Worm (Caenorhabditis elegans) whole organism, L2 larva: ENCODE measurements around the gene clec-203.

Source experiments
- C34F6.9 ChIP-seq: fragments of 150-350 bp; optimal IDR thresholded peaks from 2 replicates; lab custom pipeline; 2014; ENCODE audit warnings: missing biosample characterization, missing genetic modification characterization
- Y55F3AM.14 ChIP-seq: fragments of 200-800 bp; sonication (Bioruptor generic); optimal IDR thresholded peaks from 2 replicates; lab custom pipeline; 2018; ENCODE audit warnings: mild to moderate bottlenecking, missing genetic modification characterization, missing compliant biosample characterization
- ama-1 ChIP-seq: fragments of 150-350 bp; optimal IDR thresholded peaks from 2 replicates; lab custom pipeline; 2018; ENCODE audit warnings: inconsistent platforms
- blmp-1 ChIP-seq: sonication (generic microtip); optimal IDR thresholded peaks from 2 replicates; lab custom pipeline; 2017; ENCODE audit warnings: missing genetic modification characterization, mild to moderate bottlenecking, missing compliant biosample characterization, antibody characterized with exemption, moderate library complexity; ENCODE audit not compliant: insufficient read depth
- ceh-82 ChIP-seq: fragments of 150-350 bp; optimal IDR thresholded peaks from 2 replicates; lab custom pipeline; 2014; ENCODE audit warnings: missing biosample characterization, missing genetic modification characterization
- crh-2 ChIP-seq: sonication (generic microtip); optimal IDR thresholded peaks from 2 replicates; lab custom pipeline; 2017; ENCODE audit warnings: missing biosample characterization, missing genetic modification characterization
- egl-27 ChIP-seq: sonication (generic microtip); optimal IDR thresholded peaks from 3 replicates; lab custom pipeline; 2017; ENCODE audit warnings: missing biosample characterization, missing genetic modification reagents, missing genetic modification characterization
- elt-1 ChIP-seq: fragments of 150-350 bp; optimal IDR thresholded peaks from 2 replicates; lab custom pipeline; 2014; ENCODE audit warnings: missing biosample characterization, missing genetic modification characterization
- elt-3 ChIP-seq: sonication (generic microtip); optimal IDR thresholded peaks from 2 replicates; lab custom pipeline; 2017; ENCODE audit warnings: missing biosample characterization, missing genetic modification characterization
- fos-1 ChIP-seq: fragments of 150-350 bp; optimal IDR thresholded peaks from 2 replicates; lab custom pipeline; 2014; ENCODE audit warnings: missing biosample characterization, missing genetic modification characterization
- gmeb-1 ChIP-seq: fragments of 150-350 bp; optimal IDR thresholded peaks from 2 replicates; lab custom pipeline; 2014; ENCODE audit warnings: missing biosample characterization, missing genetic modification characterization
- lin-11 ChIP-seq: fragments of 150-350 bp; sonication (generic microtip); optimal IDR thresholded peaks from 2 replicates; lab custom pipeline; 2014; ENCODE audit warnings: missing biosample characterization, missing genetic modification characterization, inconsistent platforms, mixed read lengths
- lin-13 ChIP-seq: fragments of 150-350 bp; optimal IDR thresholded peaks from 2 replicates; lab custom pipeline; 2014; ENCODE audit warnings: missing biosample characterization, missing genetic modification reagents, missing genetic modification characterization
- lin-39 ChIP-seq: fragments of 150-350 bp; optimal IDR thresholded peaks from 2 replicates; lab custom pipeline; 2014; ENCODE audit warnings: missing biosample characterization, missing genetic modification reagents, missing genetic modification characterization
- mab-5 ChIP-seq: fragments of 150-350 bp; optimal IDR thresholded peaks from 2 replicates; lab custom pipeline; 2014; ENCODE audit warnings: missing biosample characterization, missing genetic modification characterization
- mbf-1 ChIP-seq: sonication (generic microtip); optimal IDR thresholded peaks from 2 replicates; lab custom pipeline; 2017; ENCODE audit warnings: missing biosample characterization, missing genetic modification characterization
- nhr-10 ChIP-seq: sonication (generic microtip); optimal IDR thresholded peaks from 2 replicates; lab custom pipeline; 2017; ENCODE audit warnings: missing biosample characterization, missing genetic modification characterization
- nhr-11 ChIP-seq: fragments of 150-350 bp; optimal IDR thresholded peaks from 2 replicates; lab custom pipeline; 2014; ENCODE audit warnings: missing biosample characterization, missing genetic modification characterization
- nhr-129 ChIP-seq: fragments of 150-350 bp; optimal IDR thresholded peaks from 2 replicates; lab custom pipeline; 2014; ENCODE audit warnings: missing biosample characterization, missing genetic modification characterization
- nhr-21 ChIP-seq: fragments of 150-350 bp; optimal IDR thresholded peaks from 2 replicates; lab custom pipeline; 2014; ENCODE audit warnings: missing biosample characterization, missing genetic modification characterization
- nhr-237 ChIP-seq: fragments of 150-350 bp; optimal IDR thresholded peaks from 2 replicates; lab custom pipeline; 2014; ENCODE audit warnings: missing biosample characterization, missing genetic modification characterization
- nhr-25 ChIP-seq: fragments of 150-350 bp; sonication (generic microtip); optimal IDR thresholded peaks from 3 replicates; lab custom pipeline; 2014; ENCODE audit warnings: missing biosample characterization, missing genetic modification characterization
- nhr-77 ChIP-seq: fragments of 150-350 bp; optimal IDR thresholded peaks from 2 replicates; lab custom pipeline; 2014; ENCODE audit warnings: missing biosample characterization, missing genetic modification characterization
- peb-1 ChIP-seq: fragments of 150-350 bp; optimal IDR thresholded peaks from 2 replicates; lab custom pipeline; 2014; ENCODE audit warnings: missing biosample characterization, missing genetic modification characterization
- skn-1 ChIP-seq: sonication (generic microtip); optimal IDR thresholded peaks from 2 replicates; lab custom pipeline; 2017; ENCODE audit warnings: missing biosample characterization, missing genetic modification characterization
- sma-3 ChIP-seq: sonication (generic microtip); optimal IDR thresholded peaks from 2 replicates; lab custom pipeline; 2016; ENCODE audit warnings: missing genetic modification reagents, missing genetic modification characterization, missing compliant biosample characterization
- unc-39 ChIP-seq: fragments of 150-350 bp; optimal IDR thresholded peaks from 2 replicates; lab custom pipeline; 2014; ENCODE audit warnings: missing biosample characterization, missing genetic modification characterization
- unc-55 ChIP-seq: fragments of 150-350 bp; sonication (generic microtip); optimal IDR thresholded peaks from 3 replicates; lab custom pipeline; 2014; ENCODE audit warnings: missing biosample characterization, missing genetic modification reagents, missing genetic modification characterization
- ztf-11 ChIP-seq: sonication (generic microtip); optimal IDR thresholded peaks from 2 replicates; lab custom pipeline; 2017; ENCODE audit warnings: missing biosample characterization, missing genetic modification characterization
- ztf-4 ChIP-seq: fragments of 150-350 bp; optimal IDR thresholded peaks from 2 replicates; lab custom pipeline; 2014; ENCODE audit warnings: missing biosample characterization, missing genetic modification characterization

clec-203 gene

ce11 chrV:1112658-1113057, 24.6 kb downstream of the clec-203 start, which contains the start of gene Y50D4B.1:
TSS of gene Y50D4B.1 (plus strand) at chrV:1112958.
- TF ChIP-seq nhr-77 (tag; lab: Kevin White, UChicago): no peak
- no peak for TF ChIP-seq nhr-129 (tag; lab: Kevin White, UChicago)
- no peak for TF ChIP-seq ztf-4
- TF ChIP-seq nhr-10 (tag; lab: Kevin White, UChicago): no peak
- no peak for TF ChIP-seq elt-3 (tag; lab: Kevin White, UChicago)
- no peak for TF ChIP-seq peb-1 (tag; lab: Kevin White, UChicago)

- TF ChIP-seq lin-13 (GFP tag; lab: Kevin White, UChicago): no peak
- no peak for TF ChIP-seq mbf-1 (tag; lab: Kevin White, UChicago)
- TF ChIP-seq nhr-11 (tag; lab: Kevin White, UChicago): no peak
- no peak for TF ChIP-seq nhr-10 (tag; lab: Kevin White, UChicago)
- no peak for TF ChIP-seq ama-1 (lab: Kevin White, UChicago)
- no peak for TF ChIP-seq ceh-82
- TF ChIP-seq lin-11 (tag; lab: Kevin White, UChicago): no peak
- TF ChIP-seq nhr-25: no peak
- TF ChIP-seq egl-27 (tag; lab: Kevin White, UChicago): no peak
Measured at ce11 chrV:1120101-1120500, 32.0 kb downstream of the clec-203 start.

- no peak for TF ChIP-seq nhr-77 (tag; lab: Kevin White, UChicago)
- no peak for TF ChIP-seq fos-1
- TF ChIP-seq sma-3 (GFP tag; lab: Kevin White, UChicago): no peak
- TF ChIP-seq skn-1 (tag; lab: Kevin White, UChicago): no peak
Measured at ce11 chrV:1131880-1132623, 44.0 kb downstream of the clec-203 start, which contains the start of gene W07B8.4. TSS of gene W07B8.4 (minus strand) at chrV:1131930.

- no peak for TF ChIP-seq lin-39 (tag; lab: Kevin White, UChicago)
- no peak for TF ChIP-seq mab-5 (tag; lab: Kevin White, UChicago)
- TF ChIP-seq nhr-237 (tag; lab: Kevin White, UChicago): no peak
- TF ChIP-seq Y55F3AM.14: no peak
- TF ChIP-seq fos-1: no peak
Measured at ce11 chrV:1133223-1133622, 45.1 kb downstream of the clec-203 start.

ce11 chrV:1133840-1134239, 45.8 kb downstream of the clec-203 start, which contains the start of gene cpr-5:
TSS of gene cpr-5 (minus strand) at chrV:1134036.
- TF ChIP-seq ztf-11 (no peak), elt-1 (tag; lab: Kevin White, UChicago) (no peak), gmeb-1 (tag; lab: Kevin White, UChicago) (no peak), nhr-77 (tag; lab: Kevin White, UChicago) (no peak), blmp-1 (tag; lab: Kevin White, UChicago) (peak; percentile 25)

- TF ChIP-seq lin-11 (tag; lab: Kevin White, UChicago) (no peak), nhr-129 (tag; lab: Kevin White, UChicago) (no peak), unc-55 (GFP tag; lab: Kevin White, UChicago) (no peak), ztf-11 (no peak), nhr-21 (tag; lab: Kevin White, UChicago) (no peak), mbf-1 (tag; lab: Kevin White, UChicago) (no peak), lin-13 (GFP tag; lab: Kevin White, UChicago) (no peak), crh-2 (tag; lab: Kevin White, UChicago) (no peak), gmeb-1 (tag; lab: Kevin White, UChicago) (no peak), lin-39 (tag; lab: Kevin White, UChicago) (no peak), fos-1 (no peak), blmp-1 (tag; lab: Kevin White, UChicago) (no peak), C34F6.9 (tag; lab: Kevin White, UChicago) (no peak), ama-1 (lab: Kevin White, UChicago) (no peak), nhr-237 (tag; lab: Kevin White, UChicago) (no peak), skn-1 (tag; lab: Kevin White, UChicago) (no peak), nhr-10 (tag; lab: Kevin White, UChicago) (no peak), unc-39 (tag; lab: Kevin White, UChicago) (no peak)
- TF ChIP-seq, all 48 proteins: peak for 0
Measured at ce11 chrV:1134302-1134701, 46.2 kb downstream of the clec-203 start, which contains the start of gene cpr-8. TSS of gene cpr-8 (plus strand) at chrV:1134602.
